Comparison of ENCODE assay signal across 2 fruit fly cellular contexts in genomic region chr3L:10951109-10951508, dm6.
TF ChIP-seq lines count a peak whose summit lies in the region.

No protein-coding gene starts in this region.

TF ChIP-seq in whole organism, embryonic, 481 proteins besides CTCF, POLR2A, EP300 and RAD21 (continued from another document and continues in another):
- TF ChIP-seq slp2 (GFP tag; optimal IDR thresholded peaks at IDR 0.05; lab: Kevin White, UChicago), result no peak
- no peak for TF ChIP-seq CG12299 (tag; optimal IDR thresholded peaks at IDR 0.05; lab: Kevin White, UChicago)
- TF ChIP-seq CG2129 (GFP tag; IDR thresholded peaks at IDR 0.05; lab: Robert Waterston, UW; ENCODE audit: partially characterized antibody), result no peak
- no peak for TF ChIP-seq CG17802 (tag; optimal IDR thresholded peaks at IDR 0.05; lab: Kevin White, UChicago)
- TF ChIP-seq bcd (GFP tag; optimal IDR thresholded peaks at IDR 0.05; lab: Kevin White, UChicago), result no peak
- TF ChIP-seq nmo (GFP tag; optimal IDR thresholded peaks at IDR 0.05; lab: Kevin White, UChicago), result peak; percentile 51
- TF ChIP-seq CG1602 (GFP tag; optimal IDR thresholded peaks at IDR 0.05; lab: Kevin White, UChicago), result no peak
- TF ChIP-seq HmgZ (tag; optimal IDR thresholded peaks at IDR 0.05; lab: Kevin White, UChicago), result no peak
- no peak for TF ChIP-seq CG2120 (GFP tag; optimal IDR thresholded peaks at IDR 0.05; lab: Kevin White, UChicago)
- no peak for TF ChIP-seq ara (GFP tag; IDR thresholded peaks at IDR 0.05; lab: Robert Waterston, UW)
- TF ChIP-seq Sin3A (optimal IDR thresholded peaks at IDR 0.05; lab: Kevin White, UChicago), result no peak
- TF ChIP-seq Mrtf (GFP tag; IDR thresholded peaks at IDR 0.05; lab: Robert Waterston, UW), result no peak
- TF ChIP-seq salm (tag; optimal IDR thresholded peaks at IDR 0.05; lab: Kevin White, UChicago), result no peak
- no peak for TF ChIP-seq ham (GFP tag; IDR thresholded peaks at IDR 0.05; lab: Robert Waterston, UW)
- TF ChIP-seq NC2α (GFP tag; optimal IDR thresholded peaks at IDR 0.05; lab: Kevin White, UChicago), result no peak
- no peak for TF ChIP-seq CG16815 (GFP tag; optimal IDR thresholded peaks at IDR 0.05; lab: Kevin White, UChicago)
- TF ChIP-seq CG15479 (GFP tag; optimal IDR thresholded peaks at IDR 0.05; lab: Kevin White, UChicago), result no peak
- no peak for TF ChIP-seq sna (GFP tag; IDR thresholded peaks at IDR 0.05; lab: Robert Waterston, UW; ENCODE audit: partially characterized antibody)
- no peak for TF ChIP-seq dpn (GFP tag; optimal IDR thresholded peaks at IDR 0.05; lab: Kevin White, UChicago)
- no peak for TF ChIP-seq Max (GFP tag; optimal IDR thresholded peaks at IDR 0.05; lab: Kevin White, UChicago)
- no peak for TF ChIP-seq CG3163 (GFP tag; optimal IDR thresholded peaks at IDR 0.05; lab: Kevin White, UChicago)
- TF ChIP-seq Camta (GFP tag; optimal IDR thresholded peaks at IDR 0.05; lab: Kevin White, UChicago), result no peak
- TF ChIP-seq Dp (GFP tag; optimal IDR thresholded peaks at IDR 0.05; lab: Kevin White, UChicago), result no peak
- no peak for TF ChIP-seq D19B (GFP tag; optimal IDR thresholded peaks at IDR 0.05; lab: Kevin White, UChicago)
- TF ChIP-seq CG3281 (GFP tag; optimal IDR thresholded peaks at IDR 0.05; lab: Kevin White, UChicago), result no peak
- TF ChIP-seq so (GFP tag; IDR thresholded peaks at IDR 0.05; lab: Robert Waterston, UW), result no peak
- no peak for TF ChIP-seq HLH4C (GFP tag; IDR thresholded peaks at IDR 0.05; lab: Robert Waterston, UW; ENCODE audit: partially characterized antibody)
- TF ChIP-seq phol (tag; optimal IDR thresholded peaks at IDR 0.05; lab: Kevin White, UChicago), result peak; percentile 75
- TF ChIP-seq CG13287 (GFP tag; IDR thresholded peaks at IDR 0.05; lab: Robert Waterston, UW; ENCODE audit: partially characterized antibody), result no peak
- no peak for TF ChIP-seq cato (GFP tag; optimal IDR thresholded peaks at IDR 0.05; lab: Kevin White, UChicago; ENCODE audit: borderline replicate concordance)
- TF ChIP-seq Asciz (GFP tag; optimal IDR thresholded peaks at IDR 0.05; lab: Kevin White, UChicago), result peak; percentile 28
- no peak for TF ChIP-seq CG34422 (GFP tag; IDR thresholded peaks at IDR 0.05; lab: Robert Waterston, UW)
- TF ChIP-seq kay (GFP tag; optimal IDR thresholded peaks at IDR 0.05; lab: Kevin White, UChicago), result no peak
- TF ChIP-seq psq (GFP tag; optimal IDR thresholded peaks at IDR 0.05; lab: Kevin White, UChicago), result no peak
- no peak for TF ChIP-seq HLH54F (GFP tag; optimal IDR thresholded peaks at IDR 0.05; lab: Kevin White, UChicago)
- TF ChIP-seq CG17568 (GFP tag; optimal IDR thresholded peaks at IDR 0.05; lab: Kevin White, UChicago), result no peak
- TF ChIP-seq Hr3 (GFP tag; optimal IDR thresholded peaks at IDR 0.05; lab: Kevin White, UChicago), result peak; percentile 9
- TF ChIP-seq gem (tag; optimal IDR thresholded peaks at IDR 0.05; lab: Kevin White, UChicago), result peak; percentile 81
- peak; percentile 19 for TF ChIP-seq CG2202 (tag; optimal IDR thresholded peaks at IDR 0.05; lab: Kevin White, UChicago)
- TF ChIP-seq tap (tag; optimal IDR thresholded peaks at IDR 0.05; lab: Kevin White, UChicago), result peak; percentile 1
- TF ChIP-seq gsb-n (tag; optimal IDR thresholded peaks at IDR 0.05; lab: Kevin White, UChicago), result peak; percentile 66
- TF ChIP-seq Dip3 (GFP tag; optimal IDR thresholded peaks at IDR 0.05; lab: Kevin White, UChicago), result no peak
- no peak for TF ChIP-seq pb (GFP tag; optimal IDR thresholded peaks at IDR 0.05; lab: Kevin White, UChicago)
- TF ChIP-seq amos (GFP tag; IDR thresholded peaks at IDR 0.05; lab: Robert Waterston, UW; ENCODE audit: partially characterized antibody), result no peak
- no peak for TF ChIP-seq Fer3 (tag; optimal IDR thresholded peaks at IDR 0.05; lab: Kevin White, UChicago)
- no peak for TF ChIP-seq seq (GFP tag; IDR thresholded peaks at IDR 0.05; lab: Robert Waterston, UW)
- no peak for TF ChIP-seq CG16779 (GFP tag; IDR thresholded peaks at IDR 0.05; lab: Robert Waterston, UW)
- no peak for TF ChIP-seq CG10543 (GFP tag; optimal IDR thresholded peaks at IDR 0.05; lab: Kevin White, UChicago)
- no peak for TF ChIP-seq B-H1 (GFP tag; IDR thresholded peaks at IDR 0.05; lab: Robert Waterston, UW)
- peak; percentile 14 for TF ChIP-seq az2 (GFP tag; optimal IDR thresholded peaks at IDR 0.05; lab: Kevin White, UChicago)
- TF ChIP-seq CG7963 (GFP tag; IDR thresholded peaks at IDR 0.05; lab: Robert Waterston, UW; ENCODE audit: partially characterized antibody), result no peak
- no peak for TF ChIP-seq ERR (GFP tag; optimal IDR thresholded peaks at IDR 0.05; lab: Kevin White, UChicago)
- TF ChIP-seq Bdp1 (GFP tag; optimal IDR thresholded peaks at IDR 0.05; lab: Kevin White, UChicago), result no peak
- no peak; the same call in 2 of the 3 replicates for TF ChIP-seq row (GFP tag; IDR thresholded peaks at IDR 0.05; lab: Robert Waterston, UW)
- TF ChIP-seq Jarid2 (GFP tag; optimal IDR thresholded peaks at IDR 0.05; lab: Kevin White, UChicago), result no peak
- no peak for TF ChIP-seq Nf-YC (tag; optimal IDR thresholded peaks at IDR 0.05; lab: Kevin White, UChicago)
- TF ChIP-seq CG9437 (GFP tag; optimal IDR thresholded peaks at IDR 0.05; lab: Kevin White, UChicago), result peak; percentile 25
- peak; percentile 40 for TF ChIP-seq CG7556 (GFP tag; optimal IDR thresholded peaks at IDR 0.05; lab: Kevin White, UChicago)
- TF ChIP-seq CG1792 (GFP tag; optimal IDR thresholded peaks at IDR 0.05; lab: Kevin White, UChicago), result no peak
- no peak for TF ChIP-seq CG31224 (GFP tag; IDR thresholded peaks at IDR 0.05; lab: Robert Waterston, UW)
- no peak for TF ChIP-seq Hand (GFP tag; optimal IDR thresholded peaks at IDR 0.05; lab: Kevin White, UChicago)
- TF ChIP-seq en (GFP tag; optimal IDR thresholded peaks at IDR 0.05; lab: Kevin White, UChicago), result no peak
- TF ChIP-seq gcm (GFP tag; optimal IDR thresholded peaks at IDR 0.05; lab: Kevin White, UChicago), result peak; percentile 37
- TF ChIP-seq Stat92E (GFP tag; optimal IDR thresholded peaks at IDR 0.05; lab: Kevin White, UChicago), result no peak
- TF ChIP-seq CG13424 (tag; optimal IDR thresholded peaks at IDR 0.05; lab: Kevin White, UChicago), result peak; percentile 51
- peak; percentile 41; the same call in 1 of the 2 replicates for TF ChIP-seq lmd (GFP tag; IDR thresholded peaks at IDR 0.05; lab: Robert Waterston, UW)
- TF ChIP-seq Abd-B (GFP tag; optimal IDR thresholded peaks at IDR 0.05; lab: Kevin White, UChicago), result peak; percentile 24
- peak; percentile 39 for TF ChIP-seq twi (tag; optimal IDR thresholded peaks at IDR 0.05; lab: Kevin White, UChicago)

TF ChIP-seq in whole organism, prepupa, 60 proteins besides CTCF, POLR2A, EP300 and RAD21 (continued from another document):
- peak; percentile 32 for TF ChIP-seq dac (GFP tag; optimal IDR thresholded peaks at IDR 0.05; lab: Kevin White, UChicago)
- peak; percentile 89 for TF ChIP-seq CG32006 (GFP tag; optimal IDR thresholded peaks at IDR 0.05; lab: Kevin White, UChicago)
- TF ChIP-seq pdm3 (GFP tag; optimal IDR thresholded peaks at IDR 0.05; lab: Kevin White, UChicago), result peak; percentile 12
- no peak for TF ChIP-seq Eip75B (GFP tag; optimal IDR thresholded peaks at IDR 0.05; lab: Kevin White, UChicago)
- peak; percentile 34 for TF ChIP-seq Met (GFP tag; optimal IDR thresholded peaks at IDR 0.05; lab: Kevin White, UChicago)
- no peak for TF ChIP-seq Blimp-1 (GFP tag; optimal IDR thresholded peaks at IDR 0.05; lab: Kevin White, UChicago)
- TF ChIP-seq CG11762 (GFP tag; optimal IDR thresholded peaks at IDR 0.05; lab: Kevin White, UChicago; ENCODE audit: insufficient read depth), result no peak
- peak; percentile 64 for TF ChIP-seq svp (GFP tag; lab: Kevin White, UChicago)
- peak; percentile 73 for TF ChIP-seq CG3032 (tag; optimal IDR thresholded peaks at IDR 0.05; lab: Kevin White, UChicago)
- peak; percentile 71 for TF ChIP-seq CG6276 (GFP tag; optimal IDR thresholded peaks at IDR 0.05; lab: Kevin White, UChicago)
- peak; percentile 5 for TF ChIP-seq fd59A (GFP tag; optimal IDR thresholded peaks at IDR 0.05; lab: Kevin White, UChicago)
- peak in 1 of 2 experiments; percentile 45 for TF ChIP-seq salr (GFP tag; optimal IDR thresholded peaks at IDR 0.05; lab: Kevin White, UChicago)
- peak; percentile 55 for TF ChIP-seq esn (GFP tag; optimal IDR thresholded peaks at IDR 0.05; lab: Kevin White, UChicago)
- TF ChIP-seq CG6808 (GFP tag; optimal IDR thresholded peaks at IDR 0.05; lab: Kevin White, UChicago), result peak; percentile 56
- peak; percentile 53 for TF ChIP-seq spab (GFP tag; optimal IDR thresholded peaks at IDR 0.05; lab: Kevin White, UChicago)
- peak; percentile 30 for TF ChIP-seq CG7368 (GFP tag; optimal IDR thresholded peaks at IDR 0.05; lab: Kevin White, UChicago)
- TF ChIP-seq net (GFP tag; optimal IDR thresholded peaks at IDR 0.05; lab: Kevin White, UChicago), result peak; percentile 44
- no peak for TF ChIP-seq fkh (GFP tag; optimal IDR thresholded peaks at IDR 0.05; lab: Kevin White, UChicago)
- TF ChIP-seq Eip93F (GFP tag; optimal IDR thresholded peaks at IDR 0.05; lab: Kevin White, UChicago), result no peak
- peak; percentile 85 for TF ChIP-seq Eip78C (GFP tag; lab: Kevin White, UChicago)
- peak; percentile 64 for TF ChIP-seq CG34406 (GFP tag; optimal IDR thresholded peaks at IDR 0.05; lab: Kevin White, UChicago)
- TF ChIP-seq CG4318 (GFP tag; optimal IDR thresholded peaks at IDR 0.05; lab: Kevin White, UChicago), result peak; percentile 76
- no peak for TF ChIP-seq Hr39 (GFP tag; optimal IDR thresholded peaks at IDR 0.05; lab: Kevin White, UChicago)
- TF ChIP-seq CG8632 (GFP tag; optimal IDR thresholded peaks at IDR 0.05; lab: Kevin White, UChicago), result peak; percentile 52
- TF ChIP-seq CG16779 (tag; optimal IDR thresholded peaks at IDR 0.05; lab: Kevin White, UChicago), result peak; percentile 3
- TF ChIP-seq ss (GFP tag; optimal IDR thresholded peaks at IDR 0.05; lab: Kevin White, UChicago), result peak; percentile 40 to 61
- TF ChIP-seq CG15336 (GFP tag; IDR thresholded peaks at IDR 0.05; lab: Robert Waterston, UW), result peak; percentile 81
- TF ChIP-seq CG9139 (GFP tag; optimal IDR thresholded peaks at IDR 0.05; lab: Kevin White, UChicago), result no peak
- no peak for TF ChIP-seq CG6854 (GFP tag; optimal IDR thresholded peaks at IDR 0.05; lab: Kevin White, UChicago)
- TF ChIP-seq CG11294 (GFP tag; IDR thresholded peaks at IDR 0.05; lab: Robert Waterston, UW), result no peak
- no peak for TF ChIP-seq Smox (GFP tag; optimal IDR thresholded peaks at IDR 0.05; lab: Kevin White, UChicago)
- peak; percentile 50 for TF ChIP-seq Hr4 (GFP tag; optimal IDR thresholded peaks at IDR 0.05; lab: Kevin White, UChicago)
- no peak for TF ChIP-seq CG31627 (GFP tag; optimal IDR thresholded peaks at IDR 0.05; lab: Kevin White, UChicago)
- TF ChIP-seq Hr38 (GFP tag; optimal IDR thresholded peaks at IDR 0.05; lab: Kevin White, UChicago), result no peak
- TF ChIP-seq CG6792 (GFP tag; optimal IDR thresholded peaks at IDR 0.05; lab: Kevin White, UChicago), result peak; percentile 20
- TF ChIP-seq CG8319 (GFP tag; optimal IDR thresholded peaks at IDR 0.05; lab: Kevin White, UChicago), result no peak
- TF ChIP-seq OdsH (GFP tag; optimal IDR thresholded peaks at IDR 0.05; lab: Kevin White, UChicago), result peak; percentile 56
TF ChIP-seq in whole organism, prepupa: peak in this region for 38.
